Worm (Caenorhabditis elegans): ENCODE data around the gene egl-44.

ce11 chrII:5933133-5933532, 4.5 kb downstream of the egl-44 start:
- 0 out of 2 replicates have a peak, but pooled peaks have one; percentile 59 for TF ChIP-seq tab-1 (GFP tag; IDR thresholded peaks at IDR 0.05)
- no peak for TF ChIP-seq flt-1 (GFP tag; IDR thresholded peaks at IDR 0.05)
- no peak for TF ChIP-seq cog-1 (tag; optimal IDR thresholded peaks at IDR 0.05)
- no peak for TF ChIP-seq ref-1 (GFP tag; conservative IDR thresholded peaks at IDR 0.05)
- TF ChIP-seq T22C8.4 (GFP tag; IDR thresholded peaks at IDR 0.05): no peak

Measured in whole organism, midembryonic.